Worm (Caenorhabditis elegans) whole organism, midembryonic: Measurements from ENCODE around the gene agt-2.

Experiments
- T22C8.4 ChIP-seq: fragments of 200-800 bp; sonication (Bioruptor generic); IDR thresholded peaks from 2 replicates; pipeline ENCODE4 v1.3.6; 2022; ENCODE audit warnings: missing genetic modification characterization, missing compliant biosample characterization
- cog-1 ChIP-seq: sonication (generic microtip); optimal IDR thresholded peaks from 2 replicates; lab custom pipeline; 2016; ENCODE audit warnings: missing genetic modification characterization, missing compliant biosample characterization
- flt-1 ChIP-seq: fragments of 200-800 bp; sonication (Bioruptor generic); IDR thresholded peaks from 2 replicates; pipeline ENCODE4 v1.3.6; 2022; ENCODE audit warnings: missing genetic modification characterization, missing compliant biosample characterization
- klf-2 ChIP-seq: fragments of 200-800 bp; sonication (Bioruptor generic); conservative IDR thresholded peaks from 2 replicates; pipeline ENCODE4 v1.3.6; 2022; ENCODE audit warnings: missing genetic modification reagents, missing genetic modification characterization, missing compliant biosample characterization
- med-1 ChIP-seq: sonication (generic microtip); optimal IDR thresholded peaks from 2 replicates; lab custom pipeline; 2017; ENCODE audit warnings: missing genetic modification characterization, mild to moderate bottlenecking, missing compliant biosample characterization, antibody characterized with exemption, missing genetic modification reagents; ENCODE audit not compliant: insufficient read depth
- ref-1 ChIP-seq: fragments of 200-800 bp; sonication (Bioruptor generic); conservative IDR thresholded peaks from 2 replicates; pipeline ENCODE4 v1.3.6; 2022; ENCODE audit warnings: missing genetic modification reagents, missing genetic modification characterization, missing compliant biosample characterization
- tab-1 ChIP-seq: fragments of 200-800 bp; sonication (Bioruptor generic); IDR thresholded peaks from 2 replicates; pipeline ENCODE4 v1.3.6; 2022; ENCODE audit warnings: missing genetic modification characterization, missing compliant biosample characterization
- ztf-23 ChIP-seq: fragments of 200-800 bp; sonication (Bioruptor generic); IDR thresholded peaks from 2 replicates; pipeline ENCODE4 v1.3.6; 2022; ENCODE audit warnings: missing genetic modification reagents, missing genetic modification characterization, missing compliant biosample characterization
- ztf-29 ChIP-seq: fragments of 200-800 bp; sonication (Bioruptor generic); IDR thresholded peaks from 2 replicates; pipeline ENCODE4 v1.3.6; 2022; ENCODE audit warnings: missing genetic modification reagents, missing genetic modification characterization, missing compliant biosample characterization

The agt-2 gene

DNA sequence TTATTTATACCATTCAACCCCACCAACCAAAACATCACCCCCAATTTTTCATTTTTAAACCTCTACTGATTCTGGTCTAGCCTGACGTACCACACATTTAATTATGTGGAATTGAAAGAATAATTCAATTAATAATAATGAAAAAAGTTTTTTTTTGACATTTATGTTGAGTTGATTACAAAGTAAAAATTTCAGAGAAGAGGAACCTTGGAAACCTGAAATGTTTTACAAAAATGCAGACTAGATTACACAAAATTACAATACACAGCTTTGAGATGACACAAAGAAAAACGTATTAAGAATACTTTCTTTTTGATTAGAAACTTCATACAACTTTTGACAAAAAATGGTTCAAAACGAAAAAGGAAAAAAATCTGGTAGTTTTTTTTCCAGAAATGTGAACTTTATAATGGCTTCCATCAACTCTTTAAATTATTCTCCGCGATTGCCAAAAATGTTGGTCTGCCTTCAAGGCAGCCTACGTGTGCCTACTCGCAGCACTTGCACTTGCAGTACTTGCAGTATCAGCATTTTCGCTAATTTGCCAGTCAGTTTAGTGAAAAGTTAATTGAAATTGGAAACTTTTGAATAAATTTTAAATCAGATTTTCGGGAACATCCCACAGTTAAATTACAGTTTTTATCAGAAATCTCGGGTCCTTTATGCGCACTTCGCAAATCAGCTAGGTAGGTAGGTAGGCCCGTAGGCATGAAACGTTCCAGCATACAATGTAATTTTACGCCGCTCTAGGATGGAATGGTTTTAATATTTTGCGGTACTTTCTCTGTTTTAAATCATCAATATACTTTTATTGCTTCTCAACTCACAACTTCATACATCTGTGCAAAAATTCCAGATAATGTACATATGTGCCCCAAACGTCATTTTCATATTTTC is 32.7 kb downstream of the agt-2 start:
- no peak for TF ChIP-seq cog-1 (tag; lab: Kevin White, UChicago)
- no peak for TF ChIP-seq ztf-29

DNA sequence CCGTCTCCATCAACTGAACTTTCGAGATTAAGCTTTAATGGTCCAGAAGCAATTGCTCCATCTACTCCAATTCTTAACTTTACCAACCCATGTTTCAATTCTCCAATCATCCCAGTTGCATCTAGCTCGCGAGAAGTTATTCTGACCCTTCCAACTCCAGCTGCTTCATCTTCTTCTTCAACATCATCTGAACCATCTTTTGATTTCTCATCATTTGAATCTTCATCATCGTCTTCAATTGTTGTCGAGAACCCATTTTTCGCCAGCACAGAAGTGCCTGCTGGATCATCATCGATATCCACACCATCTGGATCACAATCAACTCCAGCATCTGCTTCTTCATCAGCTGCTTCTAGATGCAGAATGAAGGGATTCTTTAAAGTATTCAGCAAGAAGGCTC is 34.1 kb downstream of the agt-2 start:
- TF ChIP-seq ref-1 = no peak
- no peak for TF ChIP-seq ztf-29
- TF ChIP-seq cog-1 (tag; lab: Kevin White, UChicago) = no peak
- TF ChIP-seq med-1 = no peak
- no peak for TF ChIP-seq flt-1 (GFP tag; lab: Robert Waterston, UW)
- TF ChIP-seq tab-1 (GFP tag; lab: Robert Waterston, UW) = no peak
- TF ChIP-seq ztf-23 (GFP tag; lab: Robert Waterston, UW) = no peak
- no peak for TF ChIP-seq klf-2 (GFP tag; lab: Robert Waterston, UW)
- TF ChIP-seq T22C8.4 (GFP tag; lab: Robert Waterston, UW) = no peak

ce11 chrII:5338301-5338700 is 35.3 kb downstream of the agt-2 start:
- TF ChIP-seq cog-1 (tag; lab: Kevin White, UChicago) (no peak), ztf-23 (GFP tag; lab: Robert Waterston, UW) (no peak), T22C8.4 (GFP tag; lab: Robert Waterston, UW) (no peak), flt-1 (GFP tag; lab: Robert Waterston, UW) (no peak), tab-1 (GFP tag; lab: Robert Waterston, UW) (no peak), ref-1 (no peak), med-1 (no peak)

DNA sequence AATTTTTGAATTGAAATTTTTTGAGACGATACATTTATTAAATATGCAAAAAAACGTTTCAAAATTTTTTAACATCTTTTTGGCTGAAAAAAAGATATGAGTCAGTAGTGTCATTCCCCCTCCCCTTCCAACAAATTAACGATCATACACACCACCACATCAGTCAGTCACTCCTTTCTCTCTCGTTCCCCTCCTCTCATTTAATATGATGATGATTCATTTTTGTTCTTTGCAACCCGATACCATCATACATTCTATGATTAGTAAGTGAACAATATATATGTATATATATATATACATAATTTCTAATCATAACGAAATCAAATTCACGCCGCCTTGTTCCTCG is 36.2 kb downstream of the agt-2 start:
- TF ChIP-seq tab-1 (GFP tag; lab: Robert Waterston, UW) (no peak), klf-2 (GFP tag; lab: Robert Waterston, UW) (no peak)

- TF ChIP-seq tab-1 (GFP tag; lab: Robert Waterston, UW) (no peak), cog-1 (tag; lab: Kevin White, UChicago) (peak; percentile 18), ref-1 (no peak), med-1 (no peak)
These were observed 36.8 kb downstream of the agt-2 start for ce11 chrII:5336660-5337494.

ce11 chrII:5336035-5336376 is 37.6 kb downstream of the agt-2 start:
- TF ChIP-seq tab-1 (GFP tag; lab: Robert Waterston, UW) (no peak), flt-1 (GFP tag; lab: Robert Waterston, UW) (0 out of 2 replicates have a peak, but pooled peaks have one; percentile 8), ztf-29 (0 out of 2 replicates have a peak, but pooled peaks have one; percentile 42), ztf-23 (GFP tag; lab: Robert Waterston, UW) (peak; percentile 63; the same call in 1 of the 2 replicates), med-1 (no peak)

DNA sequence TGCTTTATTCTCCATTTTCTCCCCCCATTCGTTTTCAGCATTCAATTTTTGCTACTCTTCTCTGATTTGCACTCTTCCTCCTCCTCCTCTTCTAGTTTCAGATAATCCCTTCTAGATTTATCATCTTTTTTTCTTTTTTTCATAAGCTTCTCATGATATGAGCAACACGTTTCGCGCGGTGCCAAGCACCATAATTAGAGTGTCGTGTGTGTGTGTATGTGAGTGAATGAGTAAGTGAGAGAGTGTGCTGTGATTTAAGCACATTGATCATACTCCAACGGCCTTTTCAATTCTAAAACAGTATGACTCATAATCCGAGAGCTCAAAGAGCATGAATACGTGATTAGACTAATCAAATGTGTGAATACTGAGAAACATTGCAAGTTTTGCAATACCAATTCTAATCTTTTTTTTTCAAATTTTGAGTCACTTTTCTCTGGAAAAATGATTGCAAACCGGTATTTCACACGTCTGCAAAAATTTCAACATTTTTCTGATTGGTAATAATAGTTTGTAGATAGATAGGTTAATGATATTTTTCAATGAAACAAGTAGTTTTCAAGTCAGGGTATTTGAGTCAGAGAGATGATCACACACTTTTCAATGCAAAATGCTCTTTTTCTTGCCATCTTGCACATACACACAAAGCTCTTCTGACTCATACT is 38.1 kb downstream of the agt-2 start:
- TF ChIP-seq ztf-23 (GFP tag; lab: Robert Waterston, UW) (no peak), cog-1 (tag; lab: Kevin White, UChicago) (no peak), klf-2 (GFP tag; lab: Robert Waterston, UW) (no peak), flt-1 (GFP tag; lab: Robert Waterston, UW) (no peak), ref-1 (no peak), tab-1 (GFP tag; lab: Robert Waterston, UW) (no peak), med-1 (no peak), ztf-29 (no peak)

DNA sequence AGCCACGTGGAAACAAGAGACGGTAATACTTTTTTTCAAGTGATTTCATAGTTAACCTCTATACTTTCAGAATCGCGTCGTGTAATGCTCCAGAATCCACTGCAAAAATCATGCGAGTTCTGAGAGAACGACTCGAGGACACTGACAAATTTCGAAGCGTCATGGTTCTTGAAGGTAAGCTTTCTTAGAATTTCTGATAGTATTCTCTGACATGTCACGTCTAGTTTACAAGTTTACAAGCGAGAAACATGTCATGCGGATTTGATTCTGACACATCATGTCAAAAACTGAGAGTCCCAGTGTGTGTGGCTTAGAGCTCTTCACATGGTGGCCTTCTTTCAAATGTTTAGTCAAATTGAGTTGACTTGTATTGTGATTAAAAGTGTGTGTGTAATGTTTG is 39.0 kb downstream of the agt-2 start:
- no peak for TF ChIP-seq klf-2 (GFP tag; lab: Robert Waterston, UW)
- TF ChIP-seq tab-1 (GFP tag; lab: Robert Waterston, UW) = no peak
- TF ChIP-seq ztf-29 = no peak
- TF ChIP-seq flt-1 (GFP tag; lab: Robert Waterston, UW) = no peak
- TF ChIP-seq ztf-23 (GFP tag; lab: Robert Waterston, UW) = no peak
- no peak for TF ChIP-seq med-1
- TF ChIP-seq ref-1 = no peak
- no peak for TF ChIP-seq cog-1 (tag; lab: Kevin White, UChicago)
- TF ChIP-seq T22C8.4 (GFP tag; lab: Robert Waterston, UW) = no peak

DNA sequence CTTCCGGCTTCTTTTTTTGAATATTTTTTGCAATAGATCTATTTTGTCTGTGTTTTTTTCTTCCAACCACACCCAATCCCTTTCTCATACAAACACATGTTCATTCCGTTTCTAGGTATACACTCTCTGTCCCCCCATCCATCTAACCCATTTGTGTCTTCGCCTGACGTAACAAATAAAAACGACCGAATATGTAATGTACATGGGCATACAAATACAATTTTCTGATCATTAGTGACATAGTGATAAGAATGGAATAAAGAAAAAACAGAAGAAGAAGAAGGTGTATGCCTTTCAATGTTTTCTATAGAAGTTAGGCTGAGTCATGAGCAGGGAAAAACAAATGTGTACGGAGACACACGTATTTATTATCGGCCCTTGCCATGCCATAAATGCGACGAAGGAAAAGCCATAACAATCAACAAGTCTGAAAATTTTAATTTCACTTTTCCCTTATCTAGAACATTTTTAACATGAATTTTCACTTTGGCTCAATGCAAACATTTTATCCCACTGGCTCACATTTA is 39.8 kb downstream of the agt-2 start:
- no peak for TF ChIP-seq cog-1 (tag; lab: Kevin White, UChicago)
